Worm (Caenorhabditis elegans): ENCODE data around the gene far-1.

The far-1 gene

ce11 chrIII:9054414-9055147, 26.4 kb downstream of the far-1 start, which contains the start of gene cls-2 (continued):
- TF ChIP-seq nhr-90 (tag; optimal IDR thresholded peaks at IDR 0.05; ENCODE audit: poor library complexity) (no peak), nhr-19 (GFP tag; conservative IDR thresholded peaks at IDR 0.05) (no peak), skn-1 (tag; optimal IDR thresholded peaks at IDR 0.05) (peak; percentile 54), lir-3 (tag; optimal IDR thresholded peaks at IDR 0.05; ENCODE audit: poor library complexity) (no peak), zip-4 (GFP tag; optimal IDR thresholded peaks at IDR 0.05) (peak; percentile 10), snpc-4 (tag; optimal IDR thresholded peaks at IDR 0.05) (no peak), lsy-2 (tag; optimal IDR thresholded peaks at IDR 0.05) (peak; percentile 5 to 42), ztf-4 (tag; optimal IDR thresholded peaks at IDR 0.05) (no peak), fkh-8 (tag; optimal IDR thresholded peaks at IDR 0.05) (no peak), ceh-88 (GFP tag; IDR thresholded peaks at IDR 0.05) (no peak), ama-1 (optimal IDR thresholded peaks at IDR 0.05) (no peak), snu-23 (GFP tag; optimal IDR thresholded peaks at IDR 0.05) (no peak), pag-3 (tag; optimal IDR thresholded peaks at IDR 0.05; ENCODE audit: borderline replicate concordance, insufficient read depth) (no peak), unc-62 (GFP tag; optimal IDR thresholded peaks at IDR 0.05) (no peak), ceh-90 (tag; optimal IDR thresholded peaks at IDR 0.05) (no peak), ceh-82 (tag; optimal IDR thresholded peaks at IDR 0.05) (peak in 1 of 3 experiments; percentile 56), tlp-1 (tag; optimal IDR thresholded peaks at IDR 0.05) (no peak), ztf-11 (tag; optimal IDR thresholded peaks at IDR 0.05) (no peak), rnt-1 (tag; optimal IDR thresholded peaks at IDR 0.05) (no peak), irx-1 (tag; optimal IDR thresholded peaks at IDR 0.05) (no peak), zag-1 (tag; optimal IDR thresholded peaks at IDR 0.05) (no peak), xbp-1 (tag; optimal IDR thresholded peaks at IDR 0.05) (no peak), sox-4 (tag; optimal IDR thresholded peaks at IDR 0.05) (no peak), lin-35 (GFP tag; optimal IDR thresholded peaks at IDR 0.05) (peak in 1 of 2 experiments; percentile 21), mep-1 (tag; optimal IDR thresholded peaks at IDR 0.05) (peak; percentile 16), dpl-1 (GFP tag; optimal IDR thresholded peaks at IDR 0.05) (peak in 1 of 3 experiments; percentile 20), alr-1 (tag; optimal IDR thresholded peaks at IDR 0.05; ENCODE audit: borderline replicate concordance) (no peak), sptf-1 (tag; optimal IDR thresholded peaks at IDR 0.05) (no peak)

ce11 chrIII:9053740-9054252, 27.2 kb downstream of the far-1 start, which contains the start of gene R107.5:
R107.5 (minus strand) TSS chrIII:9053790.
- peak; percentile 97 for TF ChIP-seq ztf-4 (tag; optimal IDR thresholded peaks at IDR 0.05)
- TF ChIP-seq nhr-20 (tag; optimal IDR thresholded peaks at IDR 0.05): peak; percentile 98
- peak; percentile 94 for TF ChIP-seq mep-1 (tag; optimal IDR thresholded peaks at IDR 0.05)
- peak; percentile 97 for TF ChIP-seq mab-9 (GFP tag; IDR thresholded peaks at IDR 0.05)
- TF ChIP-seq efl-1 (optimal IDR thresholded peaks at IDR 0.05): peak; percentile 75 to 80
- TF ChIP-seq efl-1 (GFP tag; optimal IDR thresholded peaks at IDR 0.05 in 1 of 2): peak; percentile 73 to 95
- no peak for TF ChIP-seq alr-1 (tag; optimal IDR thresholded peaks at IDR 0.05; ENCODE audit: borderline replicate concordance)
- no peak for TF ChIP-seq hlh-17 (GFP tag; optimal IDR thresholded peaks at IDR 0.05; ENCODE audit: borderline replicate concordance)
- TF ChIP-seq grh-1 (GFP tag; IDR thresholded peaks at IDR 0.05): peak; percentile 91
- TF ChIP-seq unc-62 (GFP tag; optimal IDR thresholded peaks at IDR 0.05): no peak
- TF ChIP-seq C16A3.4 (tag; optimal IDR thresholded peaks at IDR 0.05): peak; percentile 83
- no peak for TF ChIP-seq efl-3 (GFP tag; optimal IDR thresholded peaks at IDR 0.05)
- peak; percentile 22 for TF ChIP-seq nhr-11 (tag; optimal IDR thresholded peaks at IDR 0.05)
- peak; percentile 91 for TF ChIP-seq jun-1 (tag; optimal IDR thresholded peaks at IDR 0.05)
- peak; percentile 97 for TF ChIP-seq swsn-7 (tag; optimal IDR thresholded peaks at IDR 0.05)
- no peak for TF ChIP-seq mef-2 (tag; optimal IDR thresholded peaks at IDR 0.05)
- TF ChIP-seq nhr-237 (tag; optimal IDR thresholded peaks at IDR 0.05): peak; percentile 93
- TF ChIP-seq tbx-2 (tag; optimal IDR thresholded peaks at IDR 0.05): peak; percentile 89
- no peak for TF ChIP-seq sptf-1 (tag; optimal IDR thresholded peaks at IDR 0.05)
- TF ChIP-seq C04F5.9 (tag; optimal IDR thresholded peaks at IDR 0.05): peak; percentile 46
- TF ChIP-seq snpc-4 (tag; optimal IDR thresholded peaks at IDR 0.05): peak; percentile 65
- no peak for TF ChIP-seq Y116A8C.19 (tag; optimal IDR thresholded peaks at IDR 0.05; ENCODE audit: borderline replicate concordance)
- TF ChIP-seq irx-1 (tag; optimal IDR thresholded peaks at IDR 0.05): peak; percentile 83
- TF ChIP-seq lir-3 (tag; optimal IDR thresholded peaks at IDR 0.05; ENCODE audit: poor library complexity): peak; percentile 49
- no peak for TF ChIP-seq ceh-90 (tag; optimal IDR thresholded peaks at IDR 0.05)
- peak in 1 of 2 experiments; percentile 65 for TF ChIP-seq ztf-11 (tag; optimal IDR thresholded peaks at IDR 0.05)
- TF ChIP-seq F16B12.6 (tag; optimal IDR thresholded peaks at IDR 0.05): no peak
- TF ChIP-seq lin-39 (tag; optimal IDR thresholded peaks at IDR 0.05): no peak
- TF ChIP-seq pax-3 (tag; optimal IDR thresholded peaks at IDR 0.05): peak; percentile 91
- TF ChIP-seq mdl-1 (tag; optimal IDR thresholded peaks at IDR 0.05): peak; percentile 83 to 99
- TF ChIP-seq egl-27 (tag; optimal IDR thresholded peaks at IDR 0.05): peak; percentile 17 to 61
